Fruit fly (Drosophila melanogaster) whole organism, embryonic: ENCODE results near the gene Ak3.

ENCODE experiments used
- Atf6 ChIP-seq: fragments of 200-800 bp; sonication (Bioruptor generic); IDR thresholded peaks from 2 replicates; pipeline ENCODE4 v1.3.6; 2022; ENCODE audit warnings: missing biosample characterization, missing genetic modification characterization
- Bdp1 ChIP-seq: fragments of 200-800 bp; sonication (Bioruptor generic); optimal IDR thresholded peaks from 3 replicates; lab custom pipeline; 2016; ENCODE audit warnings: missing biosample characterization, missing genetic modification characterization
- BtbVII ChIP-seq: fragments of 200-800 bp; sonication (Bioruptor generic); optimal IDR thresholded peaks from 3 replicates; lab custom pipeline; 2017; ENCODE audit warnings: missing biosample characterization, mild to moderate bottlenecking, missing genetic modification characterization
- CG10431 ChIP-seq: fragments of 200-800 bp; sonication (Bioruptor generic); optimal IDR thresholded peaks from 3 replicates; lab custom pipeline; 2018; ENCODE audit warnings: missing biosample characterization, mild to moderate bottlenecking, missing genetic modification characterization
- CG11504 ChIP-seq: fragments of 200-800 bp; sonication (Bioruptor generic); optimal IDR thresholded peaks from 3 replicates; lab custom pipeline; 2019; ENCODE audit warnings: missing biosample characterization, mild to moderate bottlenecking, missing genetic modification characterization, moderate library complexity
- CG12299 ChIP-seq: fragments of 200-800 bp; sonication (Bioruptor generic); optimal IDR thresholded peaks from 2 replicates; lab custom pipeline; 2018; ENCODE audit warnings: missing biosample characterization, mild to moderate bottlenecking, missing genetic modification characterization
- CG12659 ChIP-seq: fragments of 200-800 bp; sonication (Bioruptor generic); optimal IDR thresholded peaks from 3 replicates; lab custom pipeline; 2017; ENCODE audit warnings: mild to moderate bottlenecking, missing biosample characterization, missing genetic modification reagents, missing genetic modification characterization
- CG13123 ChIP-seq: fragments of 200-800 bp; sonication (Bioruptor generic); optimal IDR thresholded peaks from 2 replicates; lab custom pipeline; 2016; ENCODE audit warnings: missing biosample characterization, missing genetic modification characterization
- CG1529 ChIP-seq: fragments of 200-800 bp; sonication (Bioruptor generic); optimal IDR thresholded peaks from 3 replicates; lab custom pipeline; 2018; ENCODE audit warnings: missing biosample characterization, missing genetic modification characterization
- CG16813 ChIP-seq: fragments of 200-800 bp; sonication (Bioruptor generic); IDR thresholded peaks from 3 replicates; pipeline ENCODE4 v1.3.6; 2022; ENCODE audit warnings: missing biosample characterization, missing genetic modification characterization; ENCODE audit not compliant: partially characterized antibody
- CG1792 ChIP-seq: fragments of 200-800 bp; sonication (Bioruptor generic); optimal IDR thresholded peaks from 2 replicates; lab custom pipeline; 2016; ENCODE audit warnings: missing biosample characterization, missing genetic modification characterization
- CG18619 ChIP-seq: fragments of 200-800 bp; sonication (Bioruptor generic); optimal IDR thresholded peaks from 3 replicates; lab custom pipeline; 2017; ENCODE audit warnings: missing biosample characterization, mild to moderate bottlenecking, missing genetic modification characterization
- CG2202 ChIP-seq: fragments of 200-800 bp; sonication (Bioruptor generic); optimal IDR thresholded peaks from 2 replicates; lab custom pipeline; 2018; ENCODE audit warnings: missing biosample characterization, mild to moderate bottlenecking, missing genetic modification characterization
- CG32767 ChIP-seq: fragments of 200-800 bp; sonication (Bioruptor generic); IDR thresholded peaks from 2 replicates; pipeline ENCODE4 v1.3.6; 2022; ENCODE audit warnings: missing biosample characterization, missing genetic modification characterization
- CG33213 ChIP-seq: fragments of 200-800 bp; sonication (Bioruptor generic); optimal IDR thresholded peaks from 3 replicates; lab custom pipeline; 2016; ENCODE audit warnings: missing biosample characterization, missing genetic modification characterization
- CG34376 ChIP-seq: fragments of 200-800 bp; sonication (Bioruptor generic); optimal IDR thresholded peaks from 2 replicates; lab custom pipeline; 2018; ENCODE audit warnings: missing biosample characterization, mild to moderate bottlenecking, missing genetic modification characterization
- CG3726 ChIP-seq: fragments of 200-800 bp; sonication (Bioruptor generic); IDR thresholded peaks from 3 replicates; pipeline ENCODE4, ENCODE4 v1.3.6; 2022; ENCODE audit warnings: missing biosample characterization, missing genetic modification characterization
- CG42726 ChIP-seq: fragments of 200-800 bp; sonication (Bioruptor generic); IDR thresholded peaks from 2 replicates; pipeline ENCODE4 v1.3.6; 2022; ENCODE audit warnings: missing biosample characterization, missing genetic modification characterization; ENCODE audit not compliant: partially characterized antibody
- CG4404 ChIP-seq: fragments of 200-800 bp; sonication (Bioruptor generic); IDR thresholded peaks from 2 replicates; pipeline ENCODE4 v1.3.6; 2022; ENCODE audit warnings: missing biosample characterization, missing genetic modification characterization
- CG7745 ChIP-seq: fragments of 200-800 bp; sonication (Bioruptor generic); optimal IDR thresholded peaks from 2 replicates; lab custom pipeline; 2018; ENCODE audit warnings: missing biosample characterization, mild to moderate bottlenecking, missing genetic modification characterization, moderate library complexity
- D19A ChIP-seq: fragments of 200-800 bp; optimal IDR thresholded peaks from 3 replicates; lab custom pipeline; 2019; ENCODE audit warnings: missing biosample characterization, mild to moderate bottlenecking, missing genetic modification characterization, moderate library complexity
- Hsf ChIP-seq: fragments of 200-800 bp; sonication (Bioruptor generic); optimal IDR thresholded peaks from 3 replicates; lab custom pipeline; 2016; ENCODE audit warnings: missing biosample characterization, missing genetic modification characterization
- Neu2 ChIP-seq: fragments of 200-800 bp; sonication (Bioruptor generic); optimal IDR thresholded peaks from 3 replicates; lab custom pipeline; 2016; ENCODE audit warnings: missing biosample characterization, missing genetic modification characterization, borderline replicate concordance
- Nf-YC ChIP-seq: fragments of 200-800 bp; optimal IDR thresholded peaks from 3 replicates; lab custom pipeline; 2019; ENCODE audit warnings: missing biosample characterization, mild to moderate bottlenecking, missing genetic modification characterization, moderate library complexity
- Scr ChIP-seq: fragments of 200-800 bp; sonication (Bioruptor generic); IDR thresholded peaks from 2 replicates; pipeline ENCODE4 v1.3.6; 2022; ENCODE audit warnings: missing biosample characterization, missing genetic modification characterization; ENCODE audit not compliant: partially characterized antibody
- Taf1 ChIP-seq: fragments of 200-800 bp; sonication (Bioruptor generic); IDR thresholded peaks from 2 replicates; pipeline ENCODE4 v1.3.6; 2022; ENCODE audit warnings: missing biosample characterization, missing genetic modification characterization
- Xbp1 ChIP-seq: fragments of 200-800 bp; sonication (Bioruptor generic); optimal IDR thresholded peaks from 3 replicates; lab custom pipeline; 2016; ENCODE audit warnings: missing biosample characterization, mild to moderate bottlenecking, missing genetic modification characterization
- YL-1 ChIP-seq: fragments of 200-800 bp; sonication (Bioruptor generic); optimal IDR thresholded peaks from 3 replicates; lab custom pipeline; 2017; ENCODE audit warnings: missing biosample characterization, mild to moderate bottlenecking, missing genetic modification characterization
- amos ChIP-seq: fragments of 200-800 bp; sonication (Bioruptor generic); IDR thresholded peaks from 2 replicates; pipeline ENCODE4 v1.3.6; 2022; ENCODE audit warnings: missing biosample characterization, missing genetic modification characterization; ENCODE audit not compliant: partially characterized antibody
- cad ChIP-seq: fragments of >200 bp; optimal IDR thresholded peaks from 2 replicates; lab custom pipeline; 2017; ENCODE audit warnings: missing biosample characterization, missing genetic modification characterization
- crp ChIP-seq, 2 experiments: fragments of 200-800 bp; sonication (Bioruptor generic); optimal IDR thresholded peaks; 2 replicates in 1 of 2; 3 replicates in 1 of 2; lab custom pipeline; 2017; ENCODE audit warnings: missing biosample characterization in 2 of 2, missing genetic modification characterization in 2 of 2, mild to moderate bottlenecking in 1 of 2, moderate library complexity in 1 of 2
- danr ChIP-seq: fragments of 200-800 bp; sonication (Bioruptor generic); IDR thresholded peaks from 2 replicates; pipeline ENCODE4 v1.3.6; 2022; ENCODE audit warnings: missing biosample characterization, missing genetic modification characterization
- dmrt99B ChIP-seq: fragments of 200-800 bp; sonication (Bioruptor generic); optimal IDR thresholded peaks from 2 replicates; lab custom pipeline; 2018; ENCODE audit warnings: missing biosample characterization, mild to moderate bottlenecking, missing genetic modification characterization, moderate library complexity
- dysf ChIP-seq: fragments of 200-800 bp; sonication (Bioruptor generic); IDR thresholded peaks from 3 replicates; pipeline ENCODE4 v1.3.6; 2022; ENCODE audit warnings: missing biosample characterization, missing genetic modification characterization
- gsb-n ChIP-seq: fragments of 200-800 bp; sonication (Bioruptor generic); optimal IDR thresholded peaks from 3 replicates; lab custom pipeline; 2018; ENCODE audit warnings: missing biosample characterization, mild to moderate bottlenecking, missing genetic modification characterization
- kah ChIP-seq: fragments of 200-800 bp; sonication (Bioruptor generic); optimal IDR thresholded peaks from 2 replicates; lab custom pipeline; 2018; ENCODE audit warnings: missing biosample characterization, mild to moderate bottlenecking, missing genetic modification characterization
- lmd ChIP-seq: fragments of 200-800 bp; sonication (Bioruptor generic); IDR thresholded peaks from 2 replicates; pipeline ENCODE4 v1.3.6; 2022; ENCODE audit warnings: missing biosample characterization, missing genetic modification characterization
- luna ChIP-seq: fragments of 200-800 bp; sonication (Bioruptor generic); optimal IDR thresholded peaks from 2 replicates; lab custom pipeline; 2016; ENCODE audit warnings: missing biosample characterization, missing genetic modification characterization
- mirr ChIP-seq: fragments of 200-800 bp; sonication (Bioruptor generic); optimal IDR thresholded peaks from 3 replicates; lab custom pipeline; 2018; ENCODE audit warnings: missing biosample characterization, mild to moderate bottlenecking, missing genetic modification characterization
- nerfin-1 ChIP-seq: fragments of 200-800 bp; sonication (Bioruptor generic); optimal IDR thresholded peaks from 3 replicates; lab custom pipeline; 2019; ENCODE audit warnings: missing biosample characterization, mild to moderate bottlenecking, missing genetic modification characterization, moderate library complexity
- otp ChIP-seq: fragments of 200-800 bp; sonication (Bioruptor generic); IDR thresholded peaks from 3 replicates; pipeline ENCODE4, ENCODE4 v1.3.6; 2022; ENCODE audit warnings: missing biosample characterization, missing genetic modification characterization
- p53 ChIP-seq: fragments of 200-800 bp; sonication (Bioruptor generic); optimal IDR thresholded peaks from 2 replicates; lab custom pipeline; 2016; ENCODE audit warnings: missing biosample characterization, missing genetic modification characterization
- peb ChIP-seq: fragments of 200-800 bp; sonication (Bioruptor generic); IDR thresholded peaks from 2 replicates; pipeline ENCODE4 v1.3.6; 2022; ENCODE audit warnings: missing biosample characterization, missing genetic modification characterization
- pfk ChIP-seq: fragments of 200-800 bp; sonication (Bioruptor generic); optimal IDR thresholded peaks from 2 replicates; lab custom pipeline; 2018; ENCODE audit warnings: missing biosample characterization, mild to moderate bottlenecking, missing genetic modification characterization, moderate library complexity
- psq ChIP-seq: fragments of 200-800 bp; sonication (Bioruptor generic); optimal IDR thresholded peaks from 2 replicates; lab custom pipeline; 2017; ENCODE audit warnings: missing biosample characterization, missing genetic modification characterization
- pum ChIP-seq: fragments of 200-800 bp; sonication (Bioruptor generic); optimal IDR thresholded peaks from 2 replicates; lab custom pipeline; 2016; ENCODE audit warnings: missing biosample characterization, missing genetic modification characterization
- row ChIP-seq: fragments of 200-800 bp; sonication (Bioruptor generic); IDR thresholded peaks from 3 replicates; pipeline ENCODE4 v1.3.6; 2022; ENCODE audit warnings: missing biosample characterization, missing genetic modification characterization
- sqz ChIP-seq: fragments of 200-800 bp; sonication (Bioruptor generic); optimal IDR thresholded peaks from 3 replicates; lab custom pipeline; 2018; ENCODE audit warnings: missing biosample characterization, mild to moderate bottlenecking, missing genetic modification characterization
- trh ChIP-seq: fragments of 200-800 bp; sonication (Bioruptor generic); optimal IDR thresholded peaks from 2 replicates; lab custom pipeline; 2016; ENCODE audit warnings: missing biosample characterization, missing genetic modification characterization
- zen2 ChIP-seq: fragments of 200-800 bp; sonication (Bioruptor generic); IDR thresholded peaks from 3 replicates; pipeline ENCODE4 v1.3.6; 2022; ENCODE audit warnings: missing biosample characterization, missing genetic modification characterization; ENCODE audit not compliant: partially characterized antibody

The Ak3 gene

DNA sequence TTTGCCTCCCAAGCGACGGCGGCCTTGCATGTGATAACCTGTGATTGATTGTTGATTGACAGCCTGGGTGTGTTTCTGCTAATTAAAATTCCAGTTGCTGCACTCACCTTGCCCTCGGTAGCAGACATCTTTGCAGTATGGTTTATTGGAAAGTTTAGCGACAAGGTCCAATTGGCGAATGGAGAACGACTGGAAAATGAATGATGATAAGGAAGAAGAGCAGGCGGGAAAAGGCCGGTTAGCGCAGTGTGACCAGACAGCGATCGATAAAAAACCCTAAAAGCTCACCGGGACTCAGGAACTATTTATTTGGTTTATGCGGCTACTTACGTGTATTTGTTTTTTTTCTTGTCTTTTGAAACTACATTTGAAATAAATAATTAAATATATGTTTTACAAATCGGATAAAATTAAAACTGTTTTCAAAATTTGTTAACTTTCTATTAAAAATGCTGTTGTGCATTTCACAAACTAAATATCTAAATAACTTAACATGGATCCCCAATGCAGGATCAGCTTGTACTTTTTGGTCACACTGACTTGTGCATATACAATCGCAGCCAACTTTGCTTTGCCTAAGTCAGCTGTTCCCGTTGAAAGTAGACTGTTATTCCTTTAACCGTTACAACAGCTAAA lies 17.1 kb downstream of the Ak3 start, which contains the start of gene Fdh (continued):
- TF ChIP-seq kah (GFP tag; lab: Kevin White, UChicago) (peak; percentile 19), CG11504 (peak; percentile 68), Neu2 (GFP tag; lab: Kevin White, UChicago) (no peak), CG12299 (tag; lab: Kevin White, UChicago) (peak; percentile 31), Bdp1 (GFP tag; lab: Kevin White, UChicago) (no peak), CG18619 (peak; percentile 60), CG7745 (tag; lab: Kevin White, UChicago) (no peak), Xbp1 (GFP tag; lab: Kevin White, UChicago) (peak; percentile 73), peb (GFP tag; lab: Robert Waterston, UW) (no peak), amos (GFP tag; lab: Robert Waterston, UW) (no peak), danr (GFP tag; lab: Robert Waterston, UW) (no peak), Atf6 (GFP tag; lab: Robert Waterston, UW) (peak; percentile 45; the same call in 1 of the 2 replicates), CG1529 (GFP tag; lab: Kevin White, UChicago) (peak; percentile 44), CG33213 (GFP tag; lab: Kevin White, UChicago) (peak; percentile 60), CG2202 (tag; lab: Kevin White, UChicago) (no peak), mirr (GFP tag; lab: Kevin White, UChicago) (no peak), dmrt99B (tag; lab: Kevin White, UChicago) (peak; percentile 58), trh (no peak), pum (no peak), D19A (tag; lab: Kevin White, UChicago) (peak; percentile 36), Nf-YC (tag; lab: Kevin White, UChicago) (peak; percentile 70), otp (no peak), pfk (GFP tag; lab: Kevin White, UChicago) (no peak), CG42726 (GFP tag; lab: Robert Waterston, UW) (no peak), luna (no peak), lmd (peak; percentile 32; the same call in 1 of the 2 replicates), zen2 (GFP tag; lab: Robert Waterston, UW) (no peak), sqz (peak; percentile 60), Hsf (GFP tag; lab: Kevin White, UChicago) (peak; percentile 38), Scr (no peak), BtbVII (GFP tag; lab: Kevin White, UChicago) (peak; percentile 29), dysf (peak; percentile 53; the same call in 2 of the 3 replicates), CG4404 (GFP tag; lab: Robert Waterston, UW) (no peak), nerfin-1 (peak; percentile 68), p53 (no peak), CG10431 (peak; percentile 45), CG34376 (GFP tag; lab: Kevin White, UChicago) (peak; percentile 52), crp (GFP tag; optimal IDR thresholded peaks at IDR 0.05; lab: Kevin White, UChicago) (peak; percentile 78 to 90), CG1792 (GFP tag; lab: Kevin White, UChicago) (peak; percentile 10), cad (GFP tag; lab: Kevin White, UChicago) (no peak), CG13123 (peak; percentile 98), row (GFP tag; lab: Robert Waterston, UW) (peak; percentile 80), YL-1 (GFP tag; lab: Kevin White, UChicago) (peak; percentile 41), CG12659 (peak; percentile 72), CG32767 (GFP tag; lab: Robert Waterston, UW) (0 out of 2 replicates have a peak, but pooled peaks have one; percentile 14), CG16813 (GFP tag; lab: Robert Waterston, UW) (no peak), Taf1 (no peak), gsb-n (tag; lab: Kevin White, UChicago) (peak; percentile 43), psq (GFP tag; lab: Kevin White, UChicago) (no peak), CG3726 (GFP tag; lab: Robert Waterston, UW) (no peak)
